Fruit fly (Drosophila melanogaster) whole organism, embryonic: ENCODE measurements around the gene N.

Experiments used
- CG10321 ChIP-seq: fragments of 200-800 bp; sonication (Bioruptor generic); IDR thresholded peaks from 2 replicates; pipeline ENCODE4 v1.3.6; 2022; ENCODE audit warnings: missing biosample characterization, missing genetic modification characterization
- CG10462 ChIP-seq: fragments of 200-800 bp; sonication (Bioruptor generic); optimal IDR thresholded peaks from 2 replicates; lab custom pipeline; 2016; ENCODE audit warnings: missing biosample characterization, missing genetic modification characterization
- CG11247 ChIP-seq: fragments of 200-800 bp; sonication (Bioruptor generic); IDR thresholded peaks from 2 replicates; pipeline ENCODE4 v1.3.6; 2022; ENCODE audit warnings: missing biosample characterization, missing genetic modification characterization
- CG11504 ChIP-seq: fragments of 200-800 bp; sonication (Bioruptor generic); optimal IDR thresholded peaks from 3 replicates; lab custom pipeline; 2019; ENCODE audit warnings: missing biosample characterization, mild to moderate bottlenecking, missing genetic modification characterization, moderate library complexity
- CG12769 ChIP-seq: fragments of 200-800 bp; sonication (Bioruptor generic); optimal IDR thresholded peaks from 2 replicates; lab custom pipeline; 2019; ENCODE audit warnings: missing biosample characterization, mild to moderate bottlenecking, missing genetic modification characterization, moderate library complexity
- CG15479 ChIP-seq: fragments of 200-800 bp; sonication (Bioruptor generic); optimal IDR thresholded peaks from 3 replicates; lab custom pipeline; 2019; ENCODE audit warnings: missing biosample characterization, mild to moderate bottlenecking, missing genetic modification characterization, moderate library complexity
- CG18476 ChIP-seq: fragments of 200-800 bp; sonication (Bioruptor generic); optimal IDR thresholded peaks from 2 replicates; lab custom pipeline; 2016; ENCODE audit warnings: missing biosample characterization, mild to moderate bottlenecking, missing genetic modification characterization
- CG2199 ChIP-seq: fragments of 200-800 bp; sonication (Bioruptor generic); IDR thresholded peaks from 3 replicates; pipeline ENCODE4 v1.3.6; 2022; ENCODE audit warnings: missing biosample characterization, missing genetic modification characterization
- CG3281 ChIP-seq: fragments of 200-800 bp; sonication (Bioruptor generic); optimal IDR thresholded peaks from 3 replicates; lab custom pipeline; 2017; ENCODE audit warnings: missing biosample characterization, mild to moderate bottlenecking, missing genetic modification characterization
- CG6765 ChIP-seq: fragments of 200-800 bp; sonication (Bioruptor generic); optimal IDR thresholded peaks from 3 replicates; lab custom pipeline; 2017; ENCODE audit warnings: missing biosample characterization, mild to moderate bottlenecking, missing genetic modification characterization
- CG6791 ChIP-seq: fragments of 200-800 bp; sonication (Bioruptor generic); IDR thresholded peaks from 3 replicates; pipeline ENCODE4 v1.3.6; 2022; ENCODE audit warnings: missing biosample characterization, missing genetic modification characterization; ENCODE audit not compliant: partially characterized antibody
- CG7372 ChIP-seq: fragments of 200-800 bp; sonication (Bioruptor generic); IDR thresholded peaks from 2 replicates; pipeline ENCODE4 v1.3.6; 2022; ENCODE audit warnings: missing biosample characterization, missing genetic modification characterization
- CG8281 ChIP-seq: fragments of 200-800 bp; sonication (Bioruptor generic); optimal IDR thresholded peaks from 2 replicates; lab custom pipeline; 2018; ENCODE audit warnings: missing biosample characterization, mild to moderate bottlenecking, missing genetic modification characterization, moderate library complexity
- D ChIP-seq, 2 experiments: fragments of 200-800 bp in 1 of 2; fragments of >200 bp in 1 of 2; sonication (Bioruptor generic) in 1 of 2; optimal IDR thresholded peaks; 2 replicates in 1 of 2; 3 replicates in 1 of 2; lab custom pipeline; 2017; ENCODE audit warnings: mild to moderate bottlenecking in 1 of 2, missing biosample characterization in 1 of 2, missing genetic modification characterization in 1 of 2, missing genetic modification reagents in 1 of 2
- D19B ChIP-seq: fragments of 200-800 bp; sonication (Bioruptor generic); optimal IDR thresholded peaks from 2 replicates; lab custom pipeline; 2017; ENCODE audit warnings: missing biosample characterization, mild to moderate bottlenecking, missing genetic modification characterization
- Dek ChIP-seq: fragments of 200-800 bp; sonication (Bioruptor generic); optimal IDR thresholded peaks from 3 replicates; lab custom pipeline; 2019; ENCODE audit warnings: missing biosample characterization, mild to moderate bottlenecking, missing genetic modification characterization, moderate library complexity
- ERR ChIP-seq: fragments of 200-800 bp; sonication (Bioruptor generic); optimal IDR thresholded peaks from 2 replicates; lab custom pipeline; 2016; ENCODE audit warnings: missing biosample characterization, missing genetic modification characterization
- Fer2 ChIP-seq: fragments of 200-800 bp; sonication (Bioruptor generic); optimal IDR thresholded peaks from 2 replicates; lab custom pipeline; 2018; ENCODE audit warnings: missing biosample characterization, mild to moderate bottlenecking, missing genetic modification characterization, moderate library complexity
- HHEX ChIP-seq: fragments of 200-800 bp; sonication (Bioruptor generic); optimal IDR thresholded peaks from 3 replicates; lab custom pipeline; 2017; ENCODE audit warnings: missing biosample characterization, mild to moderate bottlenecking, missing genetic modification characterization, missing genetic modification reagents
- HLH3B ChIP-seq: fragments of 200-800 bp; sonication (Bioruptor generic); IDR thresholded peaks from 2 replicates; pipeline ENCODE4 v1.3.6; 2022; ENCODE audit warnings: missing biosample characterization, missing genetic modification characterization
- Kr ChIP-seq: fragments of 200-800 bp; sonication (Bioruptor generic); optimal IDR thresholded peaks from 2 replicates; lab custom pipeline; 2017; ENCODE audit warnings: missing biosample characterization, mild to moderate bottlenecking, missing genetic modification characterization
- PHDP ChIP-seq: fragments of 200-800 bp; sonication (Bioruptor generic); optimal IDR thresholded peaks from 3 replicates; lab custom pipeline; 2018; ENCODE audit warnings: missing biosample characterization, mild to moderate bottlenecking, missing genetic modification characterization, moderate library complexity
- Stat92E ChIP-seq, 3 experiments: fragments of >200 bp in 2 of 3; fragments of 200-800 bp in 1 of 3; sonication (Bioruptor generic) in 1 of 3; optimal IDR thresholded peaks; 2 replicates each; lab custom pipeline; 2017 to 2019; ENCODE audit warnings: missing biosample characterization in 3 of 3, missing genetic modification characterization in 3 of 3, mild to moderate bottlenecking in 1 of 3, moderate library complexity in 1 of 3
- abd-A ChIP-seq: fragments of 200-800 bp; sonication (Bioruptor generic); optimal IDR thresholded peaks from 3 replicates; lab custom pipeline; 2019; ENCODE audit warnings: missing biosample characterization, mild to moderate bottlenecking, missing genetic modification characterization, moderate library complexity
- ac ChIP-seq: fragments of 200-800 bp; sonication (Bioruptor generic); optimal IDR thresholded peaks from 3 replicates; lab custom pipeline; 2017; ENCODE audit warnings: missing biosample characterization, mild to moderate bottlenecking, missing genetic modification characterization
- cas ChIP-seq: fragments of 200-800 bp; sonication (Bioruptor generic); IDR thresholded peaks from 2 replicates; pipeline ENCODE4 v1.3.6; 2022; ENCODE audit warnings: missing biosample characterization, missing genetic modification characterization
- corto ChIP-seq: fragments of 200-800 bp; sonication (Bioruptor generic); optimal IDR thresholded peaks from 2 replicates; lab custom pipeline; 2016; ENCODE audit warnings: missing biosample characterization, mild to moderate bottlenecking, missing genetic modification characterization, moderate library complexity
- dimm ChIP-seq: fragments of 200-800 bp; sonication (Bioruptor generic); IDR thresholded peaks from 2 replicates; pipeline ENCODE4 v1.3.6; 2022; ENCODE audit warnings: missing biosample characterization, missing genetic modification characterization
- esg ChIP-seq: fragments of 200-800 bp; sonication (Bioruptor generic); conservative IDR thresholded peaks from 2 replicates; pipeline ENCODE4 v1.3.6; 2022; ENCODE audit warnings: missing biosample characterization, missing genetic modification characterization
- ewg ChIP-seq: fragments of 200-800 bp; sonication (Bioruptor generic); optimal IDR thresholded peaks from 3 replicates; lab custom pipeline; 2017; ENCODE audit warnings: mild to moderate bottlenecking, missing biosample characterization, missing genetic modification reagents, missing genetic modification characterization
- fd3F ChIP-seq: fragments of 200-800 bp; sonication (Bioruptor generic); optimal IDR thresholded peaks from 2 replicates; lab custom pipeline; 2018; ENCODE audit warnings: missing biosample characterization, mild to moderate bottlenecking, missing genetic modification characterization, moderate library complexity
- grau ChIP-seq: fragments of 200-800 bp; optimal IDR thresholded peaks from 3 replicates; lab custom pipeline; 2019; ENCODE audit warnings: missing biosample characterization, mild to moderate bottlenecking, missing genetic modification characterization, moderate library complexity
- gro ChIP-seq: fragments of 200-800 bp; sonication (Bioruptor generic); optimal IDR thresholded peaks from 2 replicates; lab custom pipeline; 2016; ENCODE audit warnings: missing biosample characterization, missing genetic modification characterization
- gsb-n ChIP-seq: fragments of 200-800 bp; sonication (Bioruptor generic); optimal IDR thresholded peaks from 3 replicates; lab custom pipeline; 2018; ENCODE audit warnings: missing biosample characterization, mild to moderate bottlenecking, missing genetic modification characterization
- kay ChIP-seq: fragments of 200-800 bp; sonication (Bioruptor generic); optimal IDR thresholded peaks from 2 replicates; lab custom pipeline; 2016; ENCODE audit warnings: missing biosample characterization, missing genetic modification characterization
- kni ChIP-seq: fragments of 200-800 bp; sonication (Bioruptor generic); optimal IDR thresholded peaks from 3 replicates; lab custom pipeline; 2017; ENCODE audit warnings: mild to moderate bottlenecking, missing biosample characterization, missing genetic modification reagents, missing genetic modification characterization
- luna ChIP-seq: fragments of 200-800 bp; sonication (Bioruptor generic); optimal IDR thresholded peaks from 2 replicates; lab custom pipeline; 2016; ENCODE audit warnings: missing biosample characterization, missing genetic modification characterization
- p53 ChIP-seq: fragments of 200-800 bp; sonication (Bioruptor generic); optimal IDR thresholded peaks from 2 replicates; lab custom pipeline; 2016; ENCODE audit warnings: missing biosample characterization, missing genetic modification characterization
- pfk ChIP-seq: fragments of 200-800 bp; sonication (Bioruptor generic); optimal IDR thresholded peaks from 2 replicates; lab custom pipeline; 2018; ENCODE audit warnings: missing biosample characterization, mild to moderate bottlenecking, missing genetic modification characterization, moderate library complexity
- pita ChIP-seq: fragments of 200-800 bp; sonication (Bioruptor generic); optimal IDR thresholded peaks from 2 replicates; lab custom pipeline; 2017; ENCODE audit warnings: missing biosample characterization, mild to moderate bottlenecking, missing genetic modification characterization
- pros ChIP-seq: fragments of 200-800 bp; sonication (Bioruptor generic); optimal IDR thresholded peaks from 3 replicates; lab custom pipeline; 2019; ENCODE audit warnings: missing biosample characterization, mild to moderate bottlenecking, missing genetic modification characterization, moderate library complexity
- psq ChIP-seq: fragments of 200-800 bp; sonication (Bioruptor generic); optimal IDR thresholded peaks from 2 replicates; lab custom pipeline; 2017; ENCODE audit warnings: missing biosample characterization, missing genetic modification characterization
- row ChIP-seq: fragments of 200-800 bp; sonication (Bioruptor generic); IDR thresholded peaks from 3 replicates; pipeline ENCODE4 v1.3.6; 2022; ENCODE audit warnings: missing biosample characterization, missing genetic modification characterization
- sens ChIP-seq: fragments of 200-800 bp; sonication (Bioruptor generic); peaks from one replicate; lab custom pipeline; 2016; ENCODE audit warnings: missing biosample characterization, missing genetic modification characterization
- sob ChIP-seq: fragments of 200-800 bp; sonication (Bioruptor generic); IDR thresholded peaks from 2 replicates; pipeline ENCODE4 v1.3.6; 2022; ENCODE audit warnings: missing biosample characterization, missing genetic modification characterization
- sqz ChIP-seq: fragments of 200-800 bp; sonication (Bioruptor generic); optimal IDR thresholded peaks from 3 replicates; lab custom pipeline; 2018; ENCODE audit warnings: missing biosample characterization, mild to moderate bottlenecking, missing genetic modification characterization
- tll ChIP-seq, 2 experiments: fragments of 200-800 bp in 1 of 2; fragments of >200 bp in 1 of 2; sonication (Bioruptor generic) in 1 of 2; optimal IDR thresholded peaks; 2 replicates each; lab custom pipeline; 2017 to 2019; ENCODE audit warnings: missing biosample characterization in 2 of 2, missing genetic modification characterization in 2 of 2, mild to moderate bottlenecking in 1 of 2, moderate library complexity in 1 of 2
- trh ChIP-seq: fragments of 200-800 bp; sonication (Bioruptor generic); optimal IDR thresholded peaks from 2 replicates; lab custom pipeline; 2016; ENCODE audit warnings: missing biosample characterization, missing genetic modification characterization
- z ChIP-seq: fragments of 200-800 bp; sonication (Bioruptor generic); IDR thresholded peaks from 3 replicates; pipeline ENCODE4 v1.3.6; 2022; ENCODE audit warnings: missing biosample characterization, missing genetic modification characterization

The N gene

dm6 chrX:3151487-3151818 lies 16.8 kb downstream of the N start:
- TF ChIP-seq ewg (GFP tag; lab: Kevin White, UChicago) = no peak
- TF ChIP-seq CG8281 (tag; lab: Kevin White, UChicago) = peak; percentile 97

- no peak for TF ChIP-seq Dek (tag; lab: Kevin White, UChicago)
- TF ChIP-seq D (optimal IDR thresholded peaks at IDR 0.05; lab: Kevin White, UChicago) = peak; percentile 85
- TF ChIP-seq D (GFP tag; optimal IDR thresholded peaks at IDR 0.05; lab: Kevin White, UChicago) = no peak
- TF ChIP-seq sqz (GFP tag; lab: Kevin White, UChicago) = peak; percentile 21
- TF ChIP-seq ERR (GFP tag; lab: Kevin White, UChicago) = no peak
- TF ChIP-seq gsb-n (tag; lab: Kevin White, UChicago) = no peak
- TF ChIP-seq CG7372 (GFP tag; lab: Robert Waterston, UW) = no peak
- peak; percentile 48 for TF ChIP-seq sens (GFP tag; lab: Kevin White, UChicago)
- TF ChIP-seq corto (GFP tag; lab: Kevin White, UChicago) = no peak
- TF ChIP-seq pros = peak; percentile 48
- no peak for TF ChIP-seq fd3F
- no peak for TF ChIP-seq z
- TF ChIP-seq Kr = peak; percentile 53
- TF ChIP-seq sob (GFP tag; lab: Robert Waterston, UW) = no peak
- no peak for TF ChIP-seq CG10462
- TF ChIP-seq CG18476 (GFP tag; lab: Kevin White, UChicago) = no peak
- no peak for TF ChIP-seq p53
- TF ChIP-seq CG11504 (tag; lab: Kevin White, UChicago) = no peak
- TF ChIP-seq D19B = no peak
- no peak for TF ChIP-seq CG10321 (GFP tag; lab: Robert Waterston, UW)
- no peak for TF ChIP-seq CG6765
- no peak for TF ChIP-seq CG6791
- peak; percentile 85 for TF ChIP-seq kni (GFP tag; lab: Kevin White, UChicago)
- peak; percentile 53 for TF ChIP-seq CG15479 (GFP tag; lab: Kevin White, UChicago)
- TF ChIP-seq CG2199 (GFP tag; lab: Robert Waterston, UW) = peak; percentile 79; the same call in 2 of the 3 replicates
- no peak for TF ChIP-seq Fer2 (tag; lab: Kevin White, UChicago)
- peak in 1 of 2 experiments; percentile 68 for TF ChIP-seq tll (GFP tag; optimal IDR thresholded peaks at IDR 0.05; lab: Kevin White, UChicago)
- peak; percentile 22 for TF ChIP-seq psq (GFP tag; lab: Kevin White, UChicago)
- peak; percentile 64 for TF ChIP-seq ac (GFP tag; lab: Kevin White, UChicago)
- TF ChIP-seq luna (GFP tag; lab: Kevin White, UChicago) = no peak
- no peak for TF ChIP-seq HLH3B (GFP tag; lab: Robert Waterston, UW)
- TF ChIP-seq pfk (GFP tag; lab: Kevin White, UChicago) = peak; percentile 87
- no peak for TF ChIP-seq abd-A (tag; lab: Kevin White, UChicago)
- TF ChIP-seq trh (GFP tag; lab: Kevin White, UChicago) = no peak
- TF ChIP-seq pita = no peak
- TF ChIP-seq dimm = no peak
Observed at dm6 chrX:3152280-3152679, 17.6 kb downstream of the N start.

dm6 chrX:3157048-3157703 lies 22.5 kb downstream of the N start:
- TF ChIP-seq PHDP (tag; lab: Kevin White, UChicago) (peak; percentile 35), grau (tag; lab: Kevin White, UChicago) (peak; percentile 37), HHEX (GFP tag; lab: Kevin White, UChicago) (peak; percentile 23), CG11247 (peak; percentile 43; the same call in 1 of the 2 replicates), CG12769 (tag; lab: Kevin White, UChicago) (peak; percentile 73), esg (GFP tag; lab: Robert Waterston, UW) (0 out of 2 replicates have a peak, but pooled peaks have one; percentile 17), Stat92E (GFP tag; optimal IDR thresholded peaks at IDR 0.05; lab: Kevin White, UChicago) (no peak), kay (no peak), row (GFP tag; lab: Robert Waterston, UW) (peak; percentile 52), cas (GFP tag; lab: Robert Waterston, UW) (0 out of 2 replicates have a peak, but pooled peaks have one; percentile 25), gro (GFP tag; lab: Kevin White, UChicago) (peak; percentile 75), CG3281 (GFP tag; lab: Kevin White, UChicago) (peak; percentile 21)
